Worm (Caenorhabditis elegans): Measurements from ENCODE around the gene eat-3.

ce11 chrII:9333034-9333433, 8.4 kb downstream of the eat-3 start:
- TF ChIP-seq nhr-77 (tag; optimal IDR thresholded peaks at IDR 0.05) = no peak
- no peak for TF ChIP-seq aly-2 (tag; optimal IDR thresholded peaks at IDR 0.05)
- no peak for TF ChIP-seq elt-3 (tag; optimal IDR thresholded peaks at IDR 0.05)
- no peak for TF ChIP-seq nhr-12 (tag; optimal IDR thresholded peaks at IDR 0.05)
- no peak for TF ChIP-seq unc-39 (tag; optimal IDR thresholded peaks at IDR 0.05)
- TF ChIP-seq unc-62 (GFP tag; optimal IDR thresholded peaks at IDR 0.05) = no peak
- TF ChIP-seq nhr-10 (tag; optimal IDR thresholded peaks at IDR 0.05) = no peak
- no peak for TF ChIP-seq nhr-23 (tag; optimal IDR thresholded peaks at IDR 0.05)
- TF ChIP-seq ztf-11 (tag; optimal IDR thresholded peaks at IDR 0.05) = no peak
- TF ChIP-seq blmp-1 (tag; optimal IDR thresholded peaks at IDR 0.05; ENCODE audit: insufficient read depth) = no peak

Data from whole organism, L2 larva.